Worm (Caenorhabditis elegans) whole organism, L3 larva: ENCODE measurements around the gene C35B8.3.

Experiments used
- aly-2 ChIP-seq: fragments of 150-350 bp; optimal IDR thresholded peaks from 2 replicates; lab custom pipeline; 2014; ENCODE audit warnings: missing biosample characterization, missing genetic modification characterization
- ceh-16 ChIP-seq: sonication (generic microtip); optimal IDR thresholded peaks from 2 replicates; lab custom pipeline; 2017; ENCODE audit warnings: missing biosample characterization, missing genetic modification characterization
- egl-27 ChIP-seq: sonication (generic microtip); optimal IDR thresholded peaks from 4 replicates; lab custom pipeline; 2017; ENCODE audit warnings: missing biosample characterization, missing genetic modification reagents, missing genetic modification characterization
- lin-39 ChIP-seq: fragments of 150-350 bp; optimal IDR thresholded peaks from 2 replicates; lab custom pipeline; 2018; ENCODE audit warnings: missing biosample characterization, missing genetic modification reagents, missing genetic modification characterization
- pha-4 ChIP-seq: fragments of 150-350 bp; optimal IDR thresholded peaks from 2 replicates; lab custom pipeline; 2014; ENCODE audit warnings: missing biosample characterization, missing genetic modification reagents, missing genetic modification characterization
- sea-2 ChIP-seq: fragments of 150-350 bp; sonication (generic microtip); optimal IDR thresholded peaks from 4 replicates; lab custom pipeline; 2014; ENCODE audit warnings: missing biosample characterization, missing genetic modification reagents, missing genetic modification characterization
- skn-1 ChIP-seq: fragments of 150-350 bp; optimal IDR thresholded peaks from 2 replicates; lab custom pipeline; 2014; ENCODE audit warnings: missing biosample characterization, missing genetic modification characterization

ce11 chrX:9170058-9170457 lies 43.7 kb upstream of the C35B8.3 start:
- TF ChIP-seq aly-2 (tag; lab: Kevin White, UChicago) (no peak), pha-4 (tag; lab: Kevin White, UChicago) (no peak), lin-39 (tag; lab: Kevin White, UChicago) (no peak), ceh-16 (tag; lab: Kevin White, UChicago) (no peak), sea-2 (GFP tag; lab: Kevin White, UChicago) (no peak), egl-27 (tag; lab: Kevin White, UChicago) (no peak), skn-1 (tag; lab: Kevin White, UChicago) (no peak)
